Fruit fly (Drosophila melanogaster) whole organism, embryonic: Measurements from ENCODE around the gene UQCR-14L.

Experiments
- Awh ChIP-seq: fragments of 200-800 bp; sonication (Bioruptor generic); IDR thresholded peaks from 2 replicates; pipeline ENCODE4, ENCODE4 v1.3.6; 2022; ENCODE audit warnings: missing biosample characterization, missing genetic modification characterization
- CG10543 ChIP-seq: fragments of 200-800 bp; sonication (Bioruptor generic); optimal IDR thresholded peaks from 3 replicates; lab custom pipeline; 2017; ENCODE audit warnings: missing biosample characterization, mild to moderate bottlenecking, missing genetic modification characterization, moderate library complexity
- CG10979 ChIP-seq: fragments of 200-800 bp; sonication (Bioruptor generic); optimal IDR thresholded peaks from 2 replicates; lab custom pipeline; 2018; ENCODE audit warnings: missing biosample characterization, mild to moderate bottlenecking, missing genetic modification characterization, moderate library complexity
- CG11093 ChIP-seq: fragments of 200-800 bp; sonication (Bioruptor generic); IDR thresholded peaks from 3 replicates; pipeline ENCODE4 v1.3.6; 2022; ENCODE audit warnings: missing biosample characterization, missing genetic modification characterization
- CG15011 ChIP-seq: fragments of 200-800 bp; sonication (Bioruptor generic); optimal IDR thresholded peaks from 3 replicates; lab custom pipeline; 2018; ENCODE audit warnings: missing biosample characterization, mild to moderate bottlenecking, missing genetic modification characterization
- CG17361 ChIP-seq: fragments of 200-800 bp; sonication (Bioruptor generic); IDR thresholded peaks from 3 replicates; pipeline ENCODE4 v1.3.6; 2022; ENCODE audit warnings: missing biosample characterization, missing genetic modification characterization
- CG17612 ChIP-seq: fragments of 200-800 bp; sonication (Bioruptor generic); IDR thresholded peaks from 2 replicates; pipeline ENCODE4 v1.3.6; 2022; ENCODE audit warnings: missing biosample characterization, missing genetic modification characterization
- CG17802 ChIP-seq: fragments of 200-800 bp; sonication (Bioruptor generic); optimal IDR thresholded peaks from 2 replicates; lab custom pipeline; 2018; ENCODE audit warnings: missing biosample characterization, mild to moderate bottlenecking, missing genetic modification characterization, moderate library complexity
- CG18011 ChIP-seq: fragments of 200-800 bp; sonication (Bioruptor generic); optimal IDR thresholded peaks from 2 replicates; lab custom pipeline; 2017; ENCODE audit warnings: missing biosample characterization, missing genetic modification characterization, mild to moderate bottlenecking, moderate library complexity, missing genotype
- CG2889 ChIP-seq: fragments of 200-800 bp; sonication (Bioruptor generic); IDR thresholded peaks from 3 replicates; pipeline ENCODE4 v1.3.6; 2022; ENCODE audit warnings: missing biosample characterization, missing genetic modification characterization
- CG33213 ChIP-seq: fragments of 200-800 bp; sonication (Bioruptor generic); optimal IDR thresholded peaks from 3 replicates; lab custom pipeline; 2016; ENCODE audit warnings: missing biosample characterization, missing genetic modification characterization
- CG3407 ChIP-seq: fragments of 200-800 bp; sonication (Bioruptor generic); optimal IDR thresholded peaks from 2 replicates; lab custom pipeline; 2018; ENCODE audit warnings: missing biosample characterization, mild to moderate bottlenecking, missing genetic modification characterization
- CG4282 ChIP-seq: fragments of 200-800 bp; sonication (Bioruptor generic); optimal IDR thresholded peaks from 2 replicates; lab custom pipeline; 2016; ENCODE audit warnings: missing biosample characterization, missing genetic modification characterization
- CG4707 ChIP-seq: fragments of 200-800 bp; sonication (Bioruptor generic); optimal IDR thresholded peaks from 2 replicates; lab custom pipeline; 2018; ENCODE audit warnings: missing biosample characterization, mild to moderate bottlenecking, missing genetic modification characterization, moderate library complexity
- CG6272 ChIP-seq: fragments of 200-800 bp; sonication (Bioruptor generic); IDR thresholded peaks from 2 replicates; pipeline ENCODE4 v1.3.6; 2022; ENCODE audit warnings: missing biosample characterization, missing genetic modification characterization
- CG7928 ChIP-seq: fragments of 200-800 bp; sonication (Bioruptor generic); optimal IDR thresholded peaks from 2 replicates; lab custom pipeline; 2017; ENCODE audit warnings: missing biosample characterization, mild to moderate bottlenecking, missing genetic modification characterization
- CG8478 ChIP-seq: fragments of >200 bp; optimal IDR thresholded peaks from 2 replicates; lab custom pipeline; 2018
- Dip2 ChIP-seq: fragments of 200-800 bp; sonication (Bioruptor generic); IDR thresholded peaks from 2 replicates; pipeline ENCODE4 v1.3.6; 2022; ENCODE audit warnings: missing biosample characterization, missing genetic modification characterization
- Dp ChIP-seq: fragments of 200-800 bp; sonication (Bioruptor generic); optimal IDR thresholded peaks from 2 replicates; lab custom pipeline; 2018; ENCODE audit warnings: missing biosample characterization, mild to moderate bottlenecking, missing genetic modification characterization, moderate library complexity
- Dref ChIP-seq: fragments of 200-800 bp; sonication (Bioruptor generic); IDR thresholded peaks from 2 replicates; pipeline ENCODE4 v1.3.6; 2022; ENCODE audit warnings: missing biosample characterization, missing genetic modification characterization
- ERR ChIP-seq: fragments of 200-800 bp; sonication (Bioruptor generic); optimal IDR thresholded peaks from 2 replicates; lab custom pipeline; 2016; ENCODE audit warnings: missing biosample characterization, missing genetic modification characterization
- Fer2 ChIP-seq: fragments of 200-800 bp; sonication (Bioruptor generic); optimal IDR thresholded peaks from 2 replicates; lab custom pipeline; 2018; ENCODE audit warnings: missing biosample characterization, mild to moderate bottlenecking, missing genetic modification characterization, moderate library complexity
- Hand ChIP-seq: fragments of 200-800 bp; sonication (Bioruptor generic); optimal IDR thresholded peaks from 2 replicates; lab custom pipeline; 2017; ENCODE audit warnings: mild to moderate bottlenecking, missing biosample characterization, missing genetic modification reagents, missing genetic modification characterization
- Hmr ChIP-seq: fragments of 200-800 bp; sonication (Bioruptor generic); optimal IDR thresholded peaks from 3 replicates; lab custom pipeline; 2017; ENCODE audit warnings: mild to moderate bottlenecking, missing biosample characterization, missing genetic modification reagents, missing genetic modification characterization
- Myb ChIP-seq: fragments of 200-800 bp; sonication (Bioruptor generic); optimal IDR thresholded peaks from 2 replicates; lab custom pipeline; 2016; ENCODE audit warnings: missing biosample characterization, missing genetic modification characterization
- Oaz ChIP-seq: fragments of 200-800 bp; sonication (Bioruptor generic); IDR thresholded peaks from 2 replicates; pipeline ENCODE4 v1.3.6; 2022; ENCODE audit warnings: missing biosample characterization, missing genetic modification characterization
- Rfx ChIP-seq: fragments of 200-800 bp; sonication (Bioruptor generic); IDR thresholded peaks from 2 replicates; pipeline ENCODE4 v1.3.6; 2022; ENCODE audit warnings: missing biosample characterization, missing genetic modification characterization
- Sry-δ ChIP-seq: fragments of 200-800 bp; sonication (Bioruptor generic); optimal IDR thresholded peaks from 2 replicates; lab custom pipeline; 2016; ENCODE audit warnings: missing biosample characterization, missing genetic modification characterization
- Trl ChIP-seq, 3 experiments: fragments of >200 bp in 2 of 3; fragments of 200-800 bp in 1 of 3; sonication (Bioruptor generic) in 1 of 3; optimal IDR thresholded peaks; 2 replicates in 1 of 3; 3 replicates in 2 of 3; lab custom pipeline; 2016 to 2017; ENCODE audit warnings: missing biosample characterization in 1 of 3, missing genetic modification characterization in 1 of 3
- Xbp1 ChIP-seq: fragments of 200-800 bp; sonication (Bioruptor generic); optimal IDR thresholded peaks from 3 replicates; lab custom pipeline; 2016; ENCODE audit warnings: missing biosample characterization, mild to moderate bottlenecking, missing genetic modification characterization
- ara ChIP-seq: fragments of 200-800 bp; sonication (Bioruptor generic); IDR thresholded peaks from 2 replicates; pipeline ENCODE4 v1.3.6; 2022; ENCODE audit warnings: missing biosample characterization, missing genetic modification characterization
- btn ChIP-seq: fragments of 200-800 bp; sonication (Bioruptor generic); optimal IDR thresholded peaks from 2 replicates; lab custom pipeline; 2016; ENCODE audit warnings: missing biosample characterization, missing genetic modification characterization
- crc ChIP-seq: fragments of 200-800 bp; sonication (Bioruptor generic); optimal IDR thresholded peaks from 2 replicates; lab custom pipeline; 2016; ENCODE audit warnings: missing biosample characterization, missing genetic modification characterization
- dysf ChIP-seq: fragments of 200-800 bp; sonication (Bioruptor generic); IDR thresholded peaks from 3 replicates; pipeline ENCODE4 v1.3.6; 2022; ENCODE audit warnings: missing biosample characterization, missing genetic modification characterization
- hb ChIP-seq: fragments of 200-800 bp; sonication (Bioruptor generic); IDR thresholded peaks from 3 replicates; pipeline ENCODE4 v1.3.6; 2022; ENCODE audit warnings: missing biosample characterization, missing genetic modification characterization; ENCODE audit not compliant: partially characterized antibody
- hbn ChIP-seq: fragments of 200-800 bp; sonication (Bioruptor generic); IDR thresholded peaks from 2 replicates; pipeline ENCODE4 v1.3.6; 2022; ENCODE audit warnings: missing biosample characterization, missing genetic modification characterization; ENCODE audit not compliant: partially characterized antibody
- hkb ChIP-seq, 2 experiments: fragments of 200-800 bp in 1 of 2; fragments of >200 bp in 1 of 2; sonication (Bioruptor generic) in 1 of 2; IDR thresholded peaks in 1 of 2; optimal IDR thresholded peaks in 1 of 2; 2 replicates each; pipeline versions ENCODE4 v1.3.6 to Lab custom; 2017 to 2022; ENCODE audit warnings: missing biosample characterization in 1 of 2, missing genetic modification characterization in 1 of 2
- insv ChIP-seq, 2 experiments: fragments of 200-800 bp; sonication (Bioruptor generic); optimal IDR thresholded peaks; 3 replicates each; lab custom pipeline; 2016 to 2018; ENCODE audit warnings: missing biosample characterization in 2 of 2, missing genetic modification characterization in 2 of 2
- inv ChIP-seq: fragments of 200-800 bp; sonication (Bioruptor generic); IDR thresholded peaks from 2 replicates; pipeline ENCODE4 v1.3.6; 2022; ENCODE audit warnings: missing biosample characterization, missing genetic modification characterization; ENCODE audit not compliant: partially characterized antibody
- klu ChIP-seq: fragments of 200-800 bp; sonication (Bioruptor generic); IDR thresholded peaks from 2 replicates; pipeline ENCODE4 v1.3.6; 2022; ENCODE audit warnings: missing biosample characterization, missing genetic modification characterization
- lbe ChIP-seq: fragments of 200-800 bp; sonication (Bioruptor generic); optimal IDR thresholded peaks from 2 replicates; lab custom pipeline; 2016; ENCODE audit warnings: missing biosample characterization, mild to moderate bottlenecking, missing genetic modification characterization
- odd ChIP-seq: fragments of 200-800 bp; sonication (Bioruptor generic); optimal IDR thresholded peaks from 2 replicates; lab custom pipeline; 2017; ENCODE audit warnings: missing biosample characterization, mild to moderate bottlenecking, missing genetic modification characterization
- peb ChIP-seq: fragments of 200-800 bp; sonication (Bioruptor generic); IDR thresholded peaks from 2 replicates; pipeline ENCODE4 v1.3.6; 2022; ENCODE audit warnings: missing biosample characterization, missing genetic modification characterization
- pita ChIP-seq: fragments of 200-800 bp; sonication (Bioruptor generic); optimal IDR thresholded peaks from 2 replicates; lab custom pipeline; 2017; ENCODE audit warnings: missing biosample characterization, mild to moderate bottlenecking, missing genetic modification characterization
- psq ChIP-seq: fragments of 200-800 bp; sonication (Bioruptor generic); optimal IDR thresholded peaks from 2 replicates; lab custom pipeline; 2017; ENCODE audit warnings: missing biosample characterization, missing genetic modification characterization
- repo ChIP-seq: fragments of 200-800 bp; sonication (Bioruptor generic); optimal IDR thresholded peaks from 2 replicates; lab custom pipeline; 2016; ENCODE audit warnings: missing biosample characterization, missing genetic modification characterization
- so ChIP-seq: fragments of 200-800 bp; sonication (Bioruptor generic); IDR thresholded peaks from 3 replicates; pipeline ENCODE4 v1.3.6; 2022; ENCODE audit warnings: missing biosample characterization, missing genetic modification characterization
- tup ChIP-seq: fragments of 200-800 bp; sonication (Bioruptor generic); optimal IDR thresholded peaks from 2 replicates; lab custom pipeline; 2016; ENCODE audit warnings: missing biosample characterization, mild to moderate bottlenecking, missing genetic modification characterization, moderate library complexity
- usp ChIP-seq: fragments of >200 bp; optimal IDR thresholded peaks from 2 replicates; lab custom pipeline; 2017; ENCODE audit warnings: missing biosample characterization, missing genetic modification characterization

The UQCR-14L gene

dm6 chr3R:28336046-28336771 is 42.4 kb downstream of the UQCR-14L start, which contains the start of gene larp (continued):
- TF ChIP-seq CG11093 (GFP tag; lab: Robert Waterston, UW), result peak; percentile 36; the same call in 1 of the 3 replicates
- TF ChIP-seq CG4707 (GFP tag; lab: Kevin White, UChicago), result no peak
- TF ChIP-seq tup (GFP tag; lab: Kevin White, UChicago), result peak; percentile 38
- TF ChIP-seq Oaz (GFP tag; lab: Robert Waterston, UW), result no peak
- peak; percentile 67; the same call in 2 of the 3 replicates for TF ChIP-seq CG17361 (GFP tag; lab: Robert Waterston, UW)
- TF ChIP-seq Trl (optimal IDR thresholded peaks at IDR 0.05; lab: Kevin White, UChicago), result no peak
- TF ChIP-seq Trl (GFP tag; optimal IDR thresholded peaks at IDR 0.05; lab: Kevin White, UChicago), result peak; percentile 43
- TF ChIP-seq usp, result no peak
- peak; percentile 51 for TF ChIP-seq Myb (GFP tag; lab: Kevin White, UChicago)
- no peak for TF ChIP-seq peb (GFP tag; lab: Robert Waterston, UW)
- peak; percentile 50; the same call in 1 of the 3 replicates for TF ChIP-seq so (GFP tag; lab: Robert Waterston, UW)
- TF ChIP-seq CG7928 (GFP tag; lab: Kevin White, UChicago), result peak; percentile 16
- TF ChIP-seq hb (GFP tag; lab: Robert Waterston, UW), result peak; percentile 96
- TF ChIP-seq Hmr (GFP tag; lab: Kevin White, UChicago), result peak; percentile 55
- peak; percentile 63; the same call in 2 of the 3 replicates for TF ChIP-seq dysf (GFP tag; lab: Robert Waterston, UW)
- peak; percentile 46 for TF ChIP-seq crc
- peak; percentile 14; the same call in 1 of the 2 replicates for TF ChIP-seq klu (GFP tag; lab: Robert Waterston, UW)
- peak; percentile 96 for TF ChIP-seq inv (GFP tag; lab: Robert Waterston, UW)
- TF ChIP-seq CG17612 (GFP tag; lab: Robert Waterston, UW), result 0 out of 2 replicates have a peak, but pooled peaks have one; percentile 12
- no peak for TF ChIP-seq CG15011
- peak; percentile 53; the same call in 1 of the 3 replicates for TF ChIP-seq CG2889 (GFP tag; lab: Robert Waterston, UW)
- peak; percentile 23 for TF ChIP-seq CG3407 (GFP tag; lab: Kevin White, UChicago)
- no peak for TF ChIP-seq repo (GFP tag; lab: Kevin White, UChicago)
- TF ChIP-seq insv (GFP tag; optimal IDR thresholded peaks at IDR 0.05; lab: Kevin White, UChicago), result no peak
- no peak for TF ChIP-seq CG18011 (GFP tag; lab: Kevin White, UChicago)
- peak; percentile 7 for TF ChIP-seq ERR (GFP tag; lab: Kevin White, UChicago)
- no peak for TF ChIP-seq pita (GFP tag; lab: Kevin White, UChicago)
- peak; percentile 86 for TF ChIP-seq psq
- TF ChIP-seq Awh, result peak; percentile 53
- TF ChIP-seq Dip2, result no peak
- peak; percentile 34 for TF ChIP-seq CG10979 (tag; lab: Kevin White, UChicago)
- TF ChIP-seq Sry-δ, result peak; percentile 92
- TF ChIP-seq CG6272 (GFP tag; lab: Robert Waterston, UW), result peak; percentile 85
- TF ChIP-seq hbn (GFP tag; lab: Robert Waterston, UW), result peak; percentile 93
- peak; percentile 51 for TF ChIP-seq CG33213 (GFP tag; lab: Kevin White, UChicago)
- TF ChIP-seq CG10543 (GFP tag; lab: Kevin White, UChicago), result peak; percentile 45
- peak; percentile 90 for TF ChIP-seq Rfx (GFP tag; lab: Robert Waterston, UW)
- TF ChIP-seq Dp (GFP tag; lab: Kevin White, UChicago), result peak; percentile 71
- no peak for TF ChIP-seq CG4282
- TF ChIP-seq Xbp1, result peak; percentile 83
- no peak for TF ChIP-seq hkb (optimal IDR thresholded peaks at IDR 0.05; lab: Kevin White, UChicago)
- peak; percentile 65 for TF ChIP-seq hkb (GFP tag; IDR thresholded peaks at IDR 0.05; lab: Robert Waterston, UW)
- TF ChIP-seq Dref (GFP tag; lab: Robert Waterston, UW), result peak; percentile 66
- TF ChIP-seq CG17802 (tag; lab: Kevin White, UChicago), result peak; percentile 50
- peak; percentile 52 for TF ChIP-seq Fer2 (tag; lab: Kevin White, UChicago)
- peak; percentile 19 for TF ChIP-seq btn (GFP tag; lab: Kevin White, UChicago)
- peak; percentile 57; the same call in 1 of the 2 replicates for TF ChIP-seq ara
- no peak for TF ChIP-seq odd
- no peak for TF ChIP-seq Hand (GFP tag; lab: Kevin White, UChicago)
- TF ChIP-seq CG8478, result peak; percentile 90
- TF ChIP-seq lbe (GFP tag; lab: Kevin White, UChicago), result peak; percentile 28
